Worm (Caenorhabditis elegans) whole organism, L1 larva: ENCODE results near the gene nspa-8.
"Not testable (repeated sequence)": the region's sequence is repeated elsewhere in the genome, so short reads cannot be mapped to it uniquely, and the experiment has no call there.

ENCODE experiments used
- C16A3.4 ChIP-seq: fragments of 150-350 bp; optimal IDR thresholded peaks from 2 replicates; lab custom pipeline; 2014; ENCODE audit warnings: missing biosample characterization, missing genetic modification characterization
- C34B4.2 ChIP-seq: sonication (generic microtip); optimal IDR thresholded peaks from 2 replicates; lab custom pipeline; 2017; ENCODE audit warnings: mild to moderate bottlenecking, missing genetic modification characterization, missing compliant biosample characterization
- alr-1 ChIP-seq: fragments of 200-800 bp; sonication (Bioruptor generic); optimal IDR thresholded peaks from 2 replicates; lab custom pipeline; 2018; ENCODE audit warnings: borderline replicate concordance, mild to moderate bottlenecking, missing genetic modification characterization, missing compliant biosample characterization
- aly-2 ChIP-seq: fragments of 150-350 bp; optimal IDR thresholded peaks from 2 replicates; lab custom pipeline; 2014; ENCODE audit warnings: missing biosample characterization, missing genetic modification characterization
- blmp-1 ChIP-seq: fragments of 150-350 bp; optimal IDR thresholded peaks from 2 replicates; lab custom pipeline; 2014; ENCODE audit warnings: missing biosample characterization, missing genetic modification characterization
- ceh-8 ChIP-seq: fragments of 200-800 bp; sonication (Bioruptor generic); optimal IDR thresholded peaks from 2 replicates; lab custom pipeline; 2018; ENCODE audit warnings: mild to moderate bottlenecking, missing genetic modification characterization, moderate library complexity, missing compliant biosample characterization
- ceh-82 ChIP-seq, 3 experiments: fragments of 150-350 bp in 1 of 3; sonication (generic microtip) in 2 of 3; optimal IDR thresholded peaks; 2 replicates each; lab custom pipeline; 2014 to 2017; ENCODE audit warnings: missing biosample characterization in 3 of 3, missing genetic modification characterization in 3 of 3
- ceh-88 ChIP-seq: fragments of 200-800 bp; sonication (Bioruptor generic); IDR thresholded peaks from 2 replicates; pipeline ENCODE4 v1.3.6; 2022; ENCODE audit warnings: missing genetic modification characterization, missing compliant biosample characterization
- ces-1 ChIP-seq: fragments of 150-350 bp; optimal IDR thresholded peaks from 2 replicates; lab custom pipeline; 2014; ENCODE audit warnings: missing biosample characterization, missing genetic modification reagents, missing genetic modification characterization
- dpl-1 ChIP-seq, 3 experiments: fragments of 150-350 bp in 2 of 3; sonication (generic microtip) in 1 of 3; optimal IDR thresholded peaks; 2 replicates each; lab custom pipeline; 2014 to 2017; ENCODE audit warnings: missing biosample characterization in 3 of 3, missing genetic modification characterization in 3 of 3, missing genetic modification reagents in 3 of 3
- dsc-1 ChIP-seq: sonication (generic microtip); optimal IDR thresholded peaks from 2 replicates; lab custom pipeline; 2016; ENCODE audit warnings: mild to moderate bottlenecking, missing genetic modification characterization, missing compliant biosample characterization
- efl-1 ChIP-seq, 4 experiments: fragments of 150-350 bp; optimal IDR thresholded peaks in 3 of 4; peaks in 1 of 4; 1 replicate in 1 of 4; 2 replicates in 3 of 4; lab custom pipeline; 2014; ENCODE audit warnings: missing biosample characterization in 2 of 4, missing genetic modification characterization in 2 of 4, missing genetic modification reagents in 2 of 4
- egl-13 ChIP-seq: sonication (generic microtip); optimal IDR thresholded peaks from 2 replicates; lab custom pipeline; 2016; ENCODE audit warnings: missing genotype, missing genetic modification reagents, missing genetic modification characterization, missing compliant biosample characterization
- elt-2 ChIP-seq: sonication (generic microtip); optimal IDR thresholded peaks from 2 replicates; lab custom pipeline; 2016; ENCODE audit warnings: missing genetic modification characterization, mild to moderate bottlenecking, inconsistent platforms, missing compliant biosample characterization, missing genetic modification reagents
- ets-5 ChIP-seq: fragments of 200-800 bp; sonication (Bioruptor generic); IDR thresholded peaks from 2 replicates; pipeline ENCODE4 v1.3.6; 2022; ENCODE audit warnings: missing genetic modification characterization, missing compliant biosample characterization
- fos-1 ChIP-seq: fragments of 150-350 bp; optimal IDR thresholded peaks from 2 replicates; lab custom pipeline; 2014; ENCODE audit warnings: missing biosample characterization, missing genetic modification characterization
- hlh-17 ChIP-seq: fragments of 200-800 bp; sonication (Bioruptor generic); optimal IDR thresholded peaks from 2 replicates; lab custom pipeline; 2018; ENCODE audit warnings: missing genetic modification characterization, mild to moderate bottlenecking, missing compliant biosample characterization, moderate library complexity, borderline replicate concordance
- hlh-4 ChIP-seq: sonication (generic microtip); optimal IDR thresholded peaks from 2 replicates; lab custom pipeline; 2016; ENCODE audit warnings: mild to moderate bottlenecking, missing genetic modification characterization, missing compliant biosample characterization
- jun-1 ChIP-seq: fragments of 150-350 bp; optimal IDR thresholded peaks from 2 replicates; lab custom pipeline; 2014; ENCODE audit warnings: missing biosample characterization, missing genetic modification reagents, missing genetic modification characterization
- lin-14 ChIP-seq: fragments of 200-800 bp; sonication (Bioruptor generic); optimal IDR thresholded peaks from 2 replicates; lab custom pipeline; 2018; ENCODE audit warnings: mild to moderate bottlenecking, missing genetic modification characterization, moderate library complexity, missing compliant biosample characterization
- lin-35 ChIP-seq, 2 experiments: fragments of 150-350 bp; optimal IDR thresholded peaks; 2 replicates each; lab custom pipeline; 2014; ENCODE audit warnings: missing biosample characterization in 2 of 2, missing genetic modification characterization in 2 of 2, missing genetic modification reagents in 2 of 2
- lsy-2 ChIP-seq, 2 experiments: fragments of 150-350 bp; optimal IDR thresholded peaks; 2 replicates each; lab custom pipeline; 2014; ENCODE audit warnings: missing biosample characterization in 2 of 2, missing genetic modification characterization in 2 of 2
- mab-9 ChIP-seq: fragments of 200-800 bp; sonication (Bioruptor generic); IDR thresholded peaks from 2 replicates; pipeline ENCODE4 v1.3.6; 2022; ENCODE audit warnings: missing genetic modification reagents, missing genetic modification characterization, missing compliant biosample characterization
- mdl-1 ChIP-seq, 2 experiments: fragments of 150-350 bp; optimal IDR thresholded peaks; 2 replicates each; lab custom pipeline; 2014 to 2017; ENCODE audit warnings: missing biosample characterization in 2 of 2, missing genetic modification characterization in 2 of 2, inconsistent platforms in 1 of 2
- mep-1 ChIP-seq: fragments of 150-350 bp; optimal IDR thresholded peaks from 2 replicates; lab custom pipeline; 2014; ENCODE audit warnings: missing biosample characterization, missing genetic modification characterization
- nhr-11 ChIP-seq: fragments of 150-350 bp; optimal IDR thresholded peaks from 2 replicates; lab custom pipeline; 2014; ENCODE audit warnings: missing biosample characterization, missing genetic modification characterization
- nhr-12 ChIP-seq: sonication (generic microtip); optimal IDR thresholded peaks from 2 replicates; lab custom pipeline; 2017; ENCODE audit warnings: missing biosample characterization, missing genetic modification characterization
- nhr-19 ChIP-seq: fragments of 200-800 bp; sonication (Bioruptor generic); conservative IDR thresholded peaks from 2 replicates; pipeline ENCODE4 v1.3.6; 2022; ENCODE audit warnings: missing genetic modification characterization, missing compliant biosample characterization
- nhr-20 ChIP-seq: sonication (generic microtip); optimal IDR thresholded peaks from 2 replicates; lab custom pipeline; 2016; ENCODE audit warnings: mild to moderate bottlenecking, missing genetic modification characterization, missing compliant biosample characterization
- nhr-237 ChIP-seq: fragments of 150-350 bp; optimal IDR thresholded peaks from 2 replicates; lab custom pipeline; 2014; ENCODE audit warnings: missing biosample characterization, missing genetic modification characterization
- nhr-28 ChIP-seq: fragments of 150-350 bp; optimal IDR thresholded peaks from 2 replicates; lab custom pipeline; 2014; ENCODE audit warnings: missing biosample characterization, missing genetic modification characterization
- nhr-47 ChIP-seq: sonication (generic microtip); optimal IDR thresholded peaks from 2 replicates; lab custom pipeline; 2016; ENCODE audit warnings: mild to moderate bottlenecking, missing genetic modification characterization, moderate library complexity, missing compliant biosample characterization
- nhr-71 ChIP-seq: sonication (generic microtip); optimal IDR thresholded peaks from 2 replicates; lab custom pipeline; 2016; ENCODE audit warnings: mild to moderate bottlenecking, missing genetic modification characterization, moderate library complexity, missing compliant biosample characterization
- nhr-85 ChIP-seq: sonication (generic microtip); peaks from one replicate; lab custom pipeline; 2016; ENCODE audit warnings: missing genetic modification characterization, inconsistent platforms, missing compliant biosample characterization
- nhr-90 ChIP-seq: sonication (generic microtip); optimal IDR thresholded peaks from 2 replicates; lab custom pipeline; 2016; ENCODE audit warnings: mild to moderate bottlenecking, missing genetic modification characterization, missing compliant biosample characterization; ENCODE audit not compliant: poor library complexity
- rnt-1 ChIP-seq: sonication (generic microtip); optimal IDR thresholded peaks from 2 replicates; lab custom pipeline; 2016; ENCODE audit warnings: mild to moderate bottlenecking, missing genetic modification characterization, moderate library complexity, missing compliant biosample characterization
- skn-1 ChIP-seq: fragments of 150-350 bp; optimal IDR thresholded peaks from 2 replicates; lab custom pipeline; 2014; ENCODE audit warnings: missing biosample characterization, missing genetic modification characterization
- snpc-4 ChIP-seq: fragments of 150-350 bp; optimal IDR thresholded peaks from 2 replicates; lab custom pipeline; 2014; ENCODE audit warnings: missing biosample characterization, missing genetic modification characterization
- snu-23 ChIP-seq: sonication (generic microtip); optimal IDR thresholded peaks from 2 replicates; lab custom pipeline; 2016; ENCODE audit warnings: missing genetic modification characterization, missing compliant biosample characterization
- sptf-1 ChIP-seq: fragments of 150-350 bp; optimal IDR thresholded peaks from 2 replicates; lab custom pipeline; 2014; ENCODE audit warnings: missing biosample characterization, missing genetic modification characterization
- sup-37 ChIP-seq: fragments of 200-800 bp; sonication (Bioruptor generic); optimal IDR thresholded peaks from 2 replicates; lab custom pipeline; 2018; ENCODE audit warnings: mild to moderate bottlenecking, missing genetic modification characterization, missing compliant biosample characterization
- swsn-7 ChIP-seq: sonication (generic microtip); optimal IDR thresholded peaks from 2 replicates; lab custom pipeline; 2016; ENCODE audit warnings: missing genetic modification characterization, missing compliant biosample characterization
- tbx-2 ChIP-seq: sonication (generic microtip); optimal IDR thresholded peaks from 2 replicates; lab custom pipeline; 2016; ENCODE audit warnings: missing genetic modification characterization, missing compliant biosample characterization
- tlp-1 ChIP-seq: fragments of 150-350 bp; optimal IDR thresholded peaks from 2 replicates; lab custom pipeline; 2014; ENCODE audit warnings: missing biosample characterization, missing genetic modification characterization
- unc-130 ChIP-seq: fragments of 150-350 bp; optimal IDR thresholded peaks from 2 replicates; lab custom pipeline; 2017; ENCODE audit warnings: missing biosample characterization, missing genetic modification characterization, inconsistent platforms
- unc-30 ChIP-seq: sonication (generic microtip); optimal IDR thresholded peaks from 2 replicates; lab custom pipeline; 2017; ENCODE audit warnings: missing biosample characterization, missing genetic modification characterization
- vab-15 ChIP-seq: sonication (generic microtip); optimal IDR thresholded peaks from 2 replicates; lab custom pipeline; 2017; ENCODE audit warnings: missing genotype, mild to moderate bottlenecking, missing genetic modification characterization, missing compliant biosample characterization
- xbp-1 ChIP-seq: sonication (generic microtip); optimal IDR thresholded peaks from 2 replicates; lab custom pipeline; 2016; ENCODE audit warnings: missing genetic modification characterization, missing compliant biosample characterization
- ztf-11 ChIP-seq, 2 experiments: sonication (generic microtip); optimal IDR thresholded peaks; 2 replicates each; lab custom pipeline; 2016 to 2017; ENCODE audit warnings: missing genetic modification characterization in 2 of 2, missing biosample characterization in 1 of 2, missing compliant biosample characterization in 1 of 2
- ztf-4 ChIP-seq: fragments of 150-350 bp; optimal IDR thresholded peaks from 2 replicates; lab custom pipeline; 2014; ENCODE audit warnings: missing biosample characterization, missing genetic modification characterization

The nspa-8 gene

DNA sequence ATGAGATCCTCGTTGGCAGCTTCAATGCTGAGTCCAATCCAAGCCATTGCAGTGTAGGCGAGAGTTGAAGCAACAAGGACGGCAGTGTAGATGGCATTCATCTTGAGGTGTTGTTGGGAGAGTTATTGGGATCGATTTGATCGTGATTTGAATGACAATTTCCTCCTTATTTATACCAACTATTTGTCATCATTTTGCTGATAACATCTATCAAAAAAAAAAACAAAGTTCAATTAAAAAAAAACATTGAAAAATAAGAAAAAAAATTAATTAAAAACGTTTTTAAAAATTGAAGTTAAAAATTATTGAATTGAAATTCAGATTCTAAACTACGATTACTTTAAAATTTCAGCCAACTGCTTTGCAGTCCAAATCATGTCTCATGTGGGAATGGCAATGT, at the start of gene nspa-8:
TSS of gene nspa-8 (minus strand) at position 101 of the 400 bp plus-strand sequence.
- not testable (repeated sequence) for TF ChIP-seq tbx-2 (tag; lab: Kevin White, UChicago); aly-2 (tag; lab: Kevin White, UChicago); nhr-11

DNA sequence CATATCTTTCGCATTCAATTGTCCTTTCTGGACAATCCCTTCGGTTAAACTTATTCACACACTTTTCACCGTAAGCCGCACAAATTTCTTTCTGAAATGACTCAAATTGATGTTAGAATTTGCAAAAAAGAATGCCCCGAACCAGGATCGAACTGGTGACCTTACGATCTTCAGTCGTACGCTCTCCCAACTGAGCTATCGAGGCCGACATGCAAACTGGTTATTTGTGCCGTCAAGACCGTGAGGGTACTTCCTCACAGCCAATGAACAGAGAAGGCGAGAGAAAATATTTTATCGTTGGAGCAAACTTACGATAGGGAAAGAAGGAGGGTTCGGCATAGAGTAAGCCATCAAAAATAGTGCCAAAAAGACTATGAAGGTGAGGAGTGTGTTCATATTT, 49.4 kb upstream of the nspa-8 start:
- peak; percentile 56 for TF ChIP-seq swsn-7 (tag; lab: Kevin White, UChicago)
- TF ChIP-seq vab-15, result no peak
- TF ChIP-seq ceh-82 (tag; optimal IDR thresholded peaks at IDR 0.05; lab: Kevin White, UChicago), result peak in 2 of 3 experiments; percentile 12 to 28
- no peak for TF ChIP-seq sptf-1
- TF ChIP-seq jun-1 (tag; lab: Kevin White, UChicago), result no peak
- TF ChIP-seq hlh-4 (tag; lab: Kevin White, UChicago), result no peak
- peak; percentile 69 for TF ChIP-seq snu-23 (GFP tag; lab: Kevin White, UChicago)
- TF ChIP-seq sup-37 (GFP tag; lab: Kevin White, UChicago), result no peak
- TF ChIP-seq snpc-4 (tag; lab: Kevin White, UChicago), result peak; percentile 96
- TF ChIP-seq nhr-47, result peak; percentile 61
- peak; percentile 48 for TF ChIP-seq nhr-20 (tag; lab: Kevin White, UChicago)
- no peak for TF ChIP-seq ztf-11 (tag; optimal IDR thresholded peaks at IDR 0.05; lab: Kevin White, UChicago)
- peak; percentile 20 to 45 for TF ChIP-seq efl-1 (optimal IDR thresholded peaks at IDR 0.05; lab: Kevin White, UChicago)
- peak in 1 of 2 experiments; percentile 82 for TF ChIP-seq efl-1 (GFP tag; optimal IDR thresholded peaks at IDR 0.05 in 1 of 2; lab: Kevin White, UChicago)
- peak; percentile 55 for TF ChIP-seq nhr-19
- peak in 2 of 3 experiments; percentile 11 to 32 for TF ChIP-seq dpl-1 (GFP tag; optimal IDR thresholded peaks at IDR 0.05; lab: Kevin White, UChicago)
- peak; percentile 21 for TF ChIP-seq tbx-2 (tag; lab: Kevin White, UChicago)
- TF ChIP-seq C34B4.2 (tag; lab: Kevin White, UChicago), result no peak
- no peak for TF ChIP-seq mab-9 (GFP tag; lab: Robert Waterston, UW)
- TF ChIP-seq rnt-1 (tag; lab: Kevin White, UChicago), result peak; percentile 79
- TF ChIP-seq nhr-85 (tag; lab: Kevin White, UChicago), result peak; percentile 28
- TF ChIP-seq nhr-11, result no peak
- peak; percentile 50 for TF ChIP-seq C16A3.4 (tag; lab: Kevin White, UChicago)
- peak; percentile 39 to 70 for TF ChIP-seq lin-35 (GFP tag; optimal IDR thresholded peaks at IDR 0.05; lab: Kevin White, UChicago)
- TF ChIP-seq nhr-90 (tag; lab: Kevin White, UChicago), result peak; percentile 54
- no peak for TF ChIP-seq fos-1 (tag; lab: Kevin White, UChicago)
- TF ChIP-seq mdl-1 (tag; optimal IDR thresholded peaks at IDR 0.05; lab: Kevin White, UChicago), result peak in 1 of 2 experiments; percentile 25
- TF ChIP-seq ceh-8 (GFP tag; lab: Kevin White, UChicago), result no peak
- TF ChIP-seq alr-1 (tag; lab: Kevin White, UChicago), result no peak
- no peak for TF ChIP-seq ces-1 (GFP tag; lab: Kevin White, UChicago)
- peak; percentile 44 for TF ChIP-seq dsc-1 (tag; lab: Kevin White, UChicago)
- no peak for TF ChIP-seq blmp-1 (tag; lab: Kevin White, UChicago)
- TF ChIP-seq nhr-237 (tag; lab: Kevin White, UChicago), result no peak
- TF ChIP-seq skn-1 (tag; lab: Kevin White, UChicago), result no peak
- TF ChIP-seq nhr-28 (tag; lab: Kevin White, UChicago), result no peak
- TF ChIP-seq unc-130 (tag; lab: Kevin White, UChicago), result peak; percentile 8
- TF ChIP-seq nhr-71 (tag; lab: Kevin White, UChicago), result peak; percentile 61
- TF ChIP-seq unc-30, result no peak
- peak; percentile 20 for TF ChIP-seq elt-2 (tag; lab: Kevin White, UChicago)
- TF ChIP-seq lsy-2 (tag; optimal IDR thresholded peaks at IDR 0.05; lab: Kevin White, UChicago), result peak; percentile 0 to 40
- no peak for TF ChIP-seq ztf-4 (tag; lab: Kevin White, UChicago)
- peak; percentile 62 for TF ChIP-seq mep-1 (tag; lab: Kevin White, UChicago)
- TF ChIP-seq nhr-12 (tag; lab: Kevin White, UChicago), result no peak
- peak; percentile 38 for TF ChIP-seq lin-14 (GFP tag; lab: Kevin White, UChicago)
- TF ChIP-seq egl-13, result no peak
- TF ChIP-seq xbp-1 (tag; lab: Kevin White, UChicago), result peak; percentile 25
- TF ChIP-seq ceh-88, result no peak
- no peak for TF ChIP-seq ets-5 (GFP tag; lab: Robert Waterston, UW)
- TF ChIP-seq hlh-17 (GFP tag; lab: Kevin White, UChicago), result no peak
- no peak for TF ChIP-seq tlp-1 (tag; lab: Kevin White, UChicago)
